Fruit fly (Drosophila melanogaster) whole organism, embryonic: ENCODE data around the gene CG5188.

Source experiments
- Bgb ChIP-seq: fragments of 200-800 bp; sonication (Bioruptor generic); IDR thresholded peaks from 2 replicates; pipeline ENCODE4 v1.3.6; 2022; ENCODE audit warnings: missing biosample characterization, missing genetic modification characterization; ENCODE audit not compliant: partially characterized antibody
- CG10462 ChIP-seq: fragments of 200-800 bp; sonication (Bioruptor generic); optimal IDR thresholded peaks from 2 replicates; lab custom pipeline; 2016; ENCODE audit warnings: missing biosample characterization, missing genetic modification characterization
- CG10959 ChIP-seq: fragments of 200-800 bp; sonication (Bioruptor generic); IDR thresholded peaks from 2 replicates; pipeline ENCODE4 v1.3.6; 2022; ENCODE audit warnings: missing biosample characterization, missing genetic modification characterization
- CG11695 ChIP-seq: fragments of 200-800 bp; sonication (Bioruptor generic); IDR thresholded peaks from 3 replicates; pipeline ENCODE4 v1.3.6; 2022; ENCODE audit warnings: missing biosample characterization, missing genetic modification characterization
- CG13894 ChIP-seq: fragments of 200-800 bp; sonication (Bioruptor generic); optimal IDR thresholded peaks from 3 replicates; lab custom pipeline; 2018; ENCODE audit warnings: missing biosample characterization, mild to moderate bottlenecking, missing genetic modification characterization, moderate library complexity
- CG17568 ChIP-seq: fragments of 200-800 bp; sonication (Bioruptor generic); optimal IDR thresholded peaks from 2 replicates; lab custom pipeline; 2018; ENCODE audit warnings: missing biosample characterization, mild to moderate bottlenecking, missing genetic modification characterization, moderate library complexity
- CG2129 ChIP-seq: fragments of 200-800 bp; sonication (Bioruptor generic); IDR thresholded peaks from 2 replicates; pipeline ENCODE4 v1.3.6; 2022; ENCODE audit warnings: missing biosample characterization, missing genetic modification characterization; ENCODE audit not compliant: partially characterized antibody
- CG2202 ChIP-seq: fragments of 200-800 bp; sonication (Bioruptor generic); optimal IDR thresholded peaks from 2 replicates; lab custom pipeline; 2018; ENCODE audit warnings: missing biosample characterization, mild to moderate bottlenecking, missing genetic modification characterization
- CG30403 ChIP-seq: fragments of 200-800 bp; sonication (Bioruptor generic); optimal IDR thresholded peaks from 3 replicates; lab custom pipeline; 2016; ENCODE audit warnings: missing biosample characterization, missing genetic modification characterization
- CG30431 ChIP-seq: fragments of 200-800 bp; sonication (Bioruptor generic); optimal IDR thresholded peaks from 2 replicates; lab custom pipeline; 2017; ENCODE audit warnings: missing biosample characterization, missing genetic modification characterization
- CG3065 ChIP-seq: fragments of 200-800 bp; sonication (Bioruptor generic); optimal IDR thresholded peaks from 2 replicates; lab custom pipeline; 2016; ENCODE audit warnings: missing biosample characterization, missing genetic modification characterization
- CG3407 ChIP-seq: fragments of 200-800 bp; sonication (Bioruptor generic); optimal IDR thresholded peaks from 2 replicates; lab custom pipeline; 2018; ENCODE audit warnings: missing biosample characterization, mild to moderate bottlenecking, missing genetic modification characterization
- CG34376 ChIP-seq: fragments of 200-800 bp; sonication (Bioruptor generic); optimal IDR thresholded peaks from 2 replicates; lab custom pipeline; 2018; ENCODE audit warnings: missing biosample characterization, mild to moderate bottlenecking, missing genetic modification characterization
- CG4328 ChIP-seq: fragments of 200-800 bp; sonication (Bioruptor generic); optimal IDR thresholded peaks from 3 replicates; lab custom pipeline; 2017; ENCODE audit warnings: missing biosample characterization, missing genetic modification reagents, missing genetic modification characterization
- CG4617 ChIP-seq: fragments of 200-800 bp; sonication (Bioruptor generic); optimal IDR thresholded peaks from 3 replicates; lab custom pipeline; 2016; ENCODE audit warnings: missing biosample characterization, missing genetic modification characterization, borderline replicate concordance
- CG9215 ChIP-seq: fragments of 200-800 bp; sonication (Bioruptor generic); IDR thresholded peaks from 2 replicates; pipeline ENCODE4 v1.3.6; 2022; ENCODE audit warnings: missing biosample characterization, missing genetic modification characterization
- CG9727 ChIP-seq: fragments of 200-800 bp; sonication (Bioruptor generic); optimal IDR thresholded peaks from 3 replicates; lab custom pipeline; 2017; ENCODE audit warnings: missing biosample characterization, mild to moderate bottlenecking, missing genetic modification characterization
- CHES-1-like ChIP-seq: fragments of 200-800 bp; sonication (Bioruptor generic); optimal IDR thresholded peaks from 2 replicates; lab custom pipeline; 2016; ENCODE audit warnings: missing biosample characterization, missing genetic modification characterization
- Camta ChIP-seq: fragments of 200-800 bp; sonication (Bioruptor generic); optimal IDR thresholded peaks from 2 replicates; lab custom pipeline; 2016; ENCODE audit warnings: missing biosample characterization, missing genetic modification characterization
- Dbx ChIP-seq: fragments of 200-800 bp; sonication (Bioruptor generic); IDR thresholded peaks from 3 replicates; pipeline ENCODE4 v1.3.6; 2022; ENCODE audit warnings: missing biosample characterization, missing genetic modification characterization
- Ets65A ChIP-seq: fragments of 200-800 bp; sonication (Bioruptor generic); peaks from one replicate; lab custom pipeline; 2016; ENCODE audit warnings: missing biosample characterization, missing genetic modification characterization
- Hey ChIP-seq: fragments of 200-800 bp; sonication (Bioruptor generic); optimal IDR thresholded peaks from 3 replicates; lab custom pipeline; 2018; ENCODE audit warnings: missing biosample characterization, mild to moderate bottlenecking, missing genetic modification characterization
- Hmr ChIP-seq: fragments of 200-800 bp; sonication (Bioruptor generic); optimal IDR thresholded peaks from 3 replicates; lab custom pipeline; 2017; ENCODE audit warnings: mild to moderate bottlenecking, missing biosample characterization, missing genetic modification reagents, missing genetic modification characterization
- Hr3 ChIP-seq: fragments of 200-800 bp; sonication (Bioruptor generic); optimal IDR thresholded peaks from 3 replicates; lab custom pipeline; 2016; ENCODE audit warnings: missing biosample characterization, missing genetic modification characterization
- Lhr ChIP-seq: fragments of 200-800 bp; sonication (Bioruptor generic); optimal IDR thresholded peaks from 3 replicates; lab custom pipeline; 2017; ENCODE audit warnings: mild to moderate bottlenecking, missing biosample characterization, missing genetic modification reagents, missing genetic modification characterization
- Med ChIP-seq: fragments of 200-800 bp; sonication (Bioruptor generic); peaks from one replicate; lab custom pipeline; 2016; ENCODE audit warnings: missing biosample characterization, missing genetic modification characterization, mild to moderate bottlenecking, inconsistent platforms, moderate library complexity
- Nf-YB ChIP-seq: fragments of 200-800 bp; sonication (Bioruptor generic); optimal IDR thresholded peaks from 3 replicates; lab custom pipeline; 2019; ENCODE audit warnings: missing biosample characterization, mild to moderate bottlenecking, missing genetic modification characterization, moderate library complexity
- Pdp1 ChIP-seq, 2 experiments: fragments of 200-800 bp; sonication (Bioruptor generic); optimal IDR thresholded peaks; 3 replicates each; lab custom pipeline; 2016; ENCODE audit warnings: missing biosample characterization in 2 of 2, missing genetic modification characterization in 2 of 2, mild to moderate bottlenecking in 1 of 2, moderate library complexity in 1 of 2
- Rfx ChIP-seq: fragments of 200-800 bp; sonication (Bioruptor generic); IDR thresholded peaks from 2 replicates; pipeline ENCODE4 v1.3.6; 2022; ENCODE audit warnings: missing biosample characterization, missing genetic modification characterization
- Taf1 ChIP-seq: fragments of 200-800 bp; sonication (Bioruptor generic); IDR thresholded peaks from 2 replicates; pipeline ENCODE4 v1.3.6; 2022; ENCODE audit warnings: missing biosample characterization, missing genetic modification characterization
- ab ChIP-seq: fragments of 200-800 bp; sonication (Bioruptor generic); optimal IDR thresholded peaks from 2 replicates; lab custom pipeline; 2016; ENCODE audit warnings: missing biosample characterization, missing genetic modification characterization
- al ChIP-seq: fragments of 200-800 bp; sonication (Bioruptor generic); IDR thresholded peaks from 2 replicates; pipeline ENCODE4 v1.3.6; 2022; ENCODE audit warnings: missing biosample characterization, missing genetic modification characterization
- bigmax ChIP-seq: fragments of 200-800 bp; sonication (Bioruptor generic); optimal IDR thresholded peaks from 2 replicates; lab custom pipeline; 2018; ENCODE audit warnings: missing biosample characterization, mild to moderate bottlenecking, missing genetic modification characterization
- chinmo ChIP-seq: fragments of 200-800 bp; sonication (Bioruptor generic); IDR thresholded peaks from 4 replicates; pipeline ENCODE4 v1.3.6; 2022; ENCODE audit warnings: missing biosample characterization, missing genetic modification characterization; ENCODE audit not compliant: partially characterized antibody
- danr ChIP-seq: fragments of 200-800 bp; sonication (Bioruptor generic); IDR thresholded peaks from 2 replicates; pipeline ENCODE4 v1.3.6; 2022; ENCODE audit warnings: missing biosample characterization, missing genetic modification characterization
- ems ChIP-seq: fragments of 200-800 bp; sonication (Bioruptor generic); optimal IDR thresholded peaks from 3 replicates; lab custom pipeline; 2016; ENCODE audit warnings: missing biosample characterization, missing genetic modification characterization
- eve ChIP-seq, 2 experiments: fragments of >200 bp; optimal IDR thresholded peaks; 2 replicates each; lab custom pipeline; 2017; ENCODE audit warnings: missing biosample characterization in 2 of 2, missing genetic modification characterization in 2 of 2
- fd3F ChIP-seq: fragments of 200-800 bp; sonication (Bioruptor generic); optimal IDR thresholded peaks from 2 replicates; lab custom pipeline; 2018; ENCODE audit warnings: missing biosample characterization, mild to moderate bottlenecking, missing genetic modification characterization, moderate library complexity
- fd96Cb ChIP-seq: fragments of 200-800 bp; sonication (Bioruptor generic); optimal IDR thresholded peaks from 2 replicates; lab custom pipeline; 2018; ENCODE audit warnings: missing biosample characterization, mild to moderate bottlenecking, missing genetic modification characterization, moderate library complexity
- gsb-n ChIP-seq: fragments of 200-800 bp; sonication (Bioruptor generic); optimal IDR thresholded peaks from 3 replicates; lab custom pipeline; 2018; ENCODE audit warnings: missing biosample characterization, mild to moderate bottlenecking, missing genetic modification characterization
- gt ChIP-seq: fragments of 200-800 bp; sonication (Bioruptor generic); IDR thresholded peaks from 2 replicates; pipeline ENCODE4 v1.3.6; 2022; ENCODE audit warnings: missing biosample characterization, missing genetic modification characterization
- h ChIP-seq: fragments of >200 bp; optimal IDR thresholded peaks from 2 replicates; lab custom pipeline; 2017
- inv ChIP-seq: fragments of 200-800 bp; sonication (Bioruptor generic); IDR thresholded peaks from 2 replicates; pipeline ENCODE4 v1.3.6; 2022; ENCODE audit warnings: missing biosample characterization, missing genetic modification characterization; ENCODE audit not compliant: partially characterized antibody
- kah ChIP-seq: fragments of 200-800 bp; sonication (Bioruptor generic); optimal IDR thresholded peaks from 2 replicates; lab custom pipeline; 2018; ENCODE audit warnings: missing biosample characterization, mild to moderate bottlenecking, missing genetic modification characterization
- mld ChIP-seq: fragments of 200-800 bp; sonication (Bioruptor generic); IDR thresholded peaks from 3 replicates; pipeline ENCODE4 v1.3.6; 2022; ENCODE audit warnings: missing biosample characterization, missing genetic modification characterization; ENCODE audit not compliant: partially characterized antibody
- schlank ChIP-seq: fragments of 200-800 bp; sonication (Bioruptor generic); optimal IDR thresholded peaks from 2 replicates; lab custom pipeline; 2018; ENCODE audit warnings: missing biosample characterization, mild to moderate bottlenecking, missing genetic modification characterization
- scrt ChIP-seq: fragments of 200-800 bp; sonication (Bioruptor generic); optimal IDR thresholded peaks from 2 replicates; lab custom pipeline; 2018; ENCODE audit warnings: missing biosample characterization, mild to moderate bottlenecking, missing genetic modification characterization, moderate library complexity
- sens-2 ChIP-seq: fragments of 200-800 bp; sonication (Bioruptor generic); IDR thresholded peaks from 2 replicates; pipeline ENCODE4 v1.3.6; 2022; ENCODE audit warnings: missing biosample characterization, missing genetic modification characterization
- vfl ChIP-seq: fragments of 200-800 bp; sonication (Bioruptor generic); optimal IDR thresholded peaks from 2 replicates; lab custom pipeline; 2016; ENCODE audit warnings: missing biosample characterization, missing genetic modification characterization
- z ChIP-seq: fragments of 200-800 bp; sonication (Bioruptor generic); IDR thresholded peaks from 3 replicates; pipeline ENCODE4 v1.3.6; 2022; ENCODE audit warnings: missing biosample characterization, missing genetic modification characterization

Gene CG5188

dm6 chr2L:10442048-10442790 lies 13.6 kb downstream of the CG5188 start, which contains the start of gene loh (continued):
- TF ChIP-seq inv (GFP tag; lab: Robert Waterston, UW) (no peak), CHES-1-like (no peak), CG2202 (tag; lab: Kevin White, UChicago) (no peak), Rfx (no peak; the same call in 1 of the 2 replicates), CG10462 (no peak), Ets65A (GFP tag; lab: Kevin White, UChicago) (peak; percentile 0), al (GFP tag; lab: Robert Waterston, UW) (no peak), danr (GFP tag; lab: Robert Waterston, UW) (peak; percentile 36; the same call in 1 of the 2 replicates), fd96Cb (tag; lab: Kevin White, UChicago) (peak; percentile 71), mld (GFP tag; lab: Robert Waterston, UW) (no peak), eve (GFP tag; optimal IDR thresholded peaks at IDR 0.05; lab: Kevin White, UChicago) (peak in 1 of 2 experiments; percentile 84), CG30431 (GFP tag; lab: Kevin White, UChicago) (no peak), CG30403 (GFP tag; lab: Kevin White, UChicago) (peak; percentile 62), Dbx (GFP tag; lab: Robert Waterston, UW) (no peak), Pdp1 (GFP tag; optimal IDR thresholded peaks at IDR 0.05; lab: Kevin White, UChicago) (no peak), vfl (GFP tag; lab: Kevin White, UChicago) (no peak), ab (no peak), Camta (GFP tag; lab: Kevin White, UChicago) (no peak), CG3065 (no peak), sens-2 (GFP tag; lab: Robert Waterston, UW) (no peak), gt (GFP tag; lab: Robert Waterston, UW) (no peak), Hey (tag; lab: Kevin White, UChicago) (no peak), gsb-n (no peak), ems (GFP tag; lab: Kevin White, UChicago) (no peak), z (0 out of 3 replicates have a peak, but pooled peaks have one; percentile 12), Taf1 (GFP tag; lab: Robert Waterston, UW) (0 out of 2 replicates have a peak, but pooled peaks have one; percentile 26), CG2129 (no peak), fd3F (GFP tag; lab: Kevin White, UChicago) (peak; percentile 24), CG13894 (tag; lab: Kevin White, UChicago) (no peak), scrt (GFP tag; lab: Kevin White, UChicago) (no peak), schlank (tag; lab: Kevin White, UChicago) (no peak), CG9215 (no peak), Lhr (GFP tag; lab: Kevin White, UChicago) (no peak), bigmax (GFP tag; lab: Kevin White, UChicago) (no peak), CG10959 (GFP tag; lab: Robert Waterston, UW) (no peak), CG4617 (GFP tag; lab: Kevin White, UChicago) (no peak), CG34376 (GFP tag; lab: Kevin White, UChicago) (no peak), CG17568 (GFP tag; lab: Kevin White, UChicago) (no peak), CG9727 (GFP tag; lab: Kevin White, UChicago) (peak; percentile 68), Hr3 (GFP tag; lab: Kevin White, UChicago) (peak; percentile 53), kah (GFP tag; lab: Kevin White, UChicago) (peak; percentile 35), h (no peak), CG3407 (GFP tag; lab: Kevin White, UChicago) (peak; percentile 40), CG4328 (GFP tag; lab: Kevin White, UChicago) (no peak), Med (GFP tag; lab: Kevin White, UChicago) (peak; percentile 66), Bgb (no peak), Nf-YB (GFP tag; lab: Kevin White, UChicago) (peak; percentile 49), CG11695 (GFP tag; lab: Robert Waterston, UW) (peak; percentile 49; the same call in 1 of the 3 replicates), Hmr (GFP tag; lab: Kevin White, UChicago) (no peak), chinmo (GFP tag; lab: Robert Waterston, UW) (0 out of 4 replicates have a peak, but pooled peaks have one; percentile 19)
